Worm (Caenorhabditis elegans) whole organism, L2 larva: Measurements from ENCODE around the gene Y46G5A.34.
A peak's percentile ranks its signal among the peaks of the same experiment; 100 is the strongest.

Experiments
- C34F6.9 ChIP-seq: fragments of 150-350 bp; optimal IDR thresholded peaks from 2 replicates; lab custom pipeline; 2014; ENCODE audit warnings: missing biosample characterization, missing genetic modification characterization
- F13H6.1 ChIP-seq: sonication (generic microtip); optimal IDR thresholded peaks from 2 replicates; lab custom pipeline; 2016; ENCODE audit warnings: missing genetic modification characterization, missing compliant biosample characterization
- R02D3.7 ChIP-seq: fragments of 150-350 bp; optimal IDR thresholded peaks from 2 replicates; lab custom pipeline; 2014; ENCODE audit warnings: missing biosample characterization, missing genetic modification characterization
- alr-1 ChIP-seq: fragments of 150-350 bp; optimal IDR thresholded peaks from 2 replicates; lab custom pipeline; 2014; ENCODE audit warnings: missing biosample characterization, missing genetic modification characterization
- ama-1 ChIP-seq: fragments of 150-350 bp; optimal IDR thresholded peaks from 2 replicates; lab custom pipeline; 2018; ENCODE audit warnings: inconsistent platforms
- blmp-1 ChIP-seq: sonication (generic microtip); optimal IDR thresholded peaks from 2 replicates; lab custom pipeline; 2017; ENCODE audit warnings: missing genetic modification characterization, mild to moderate bottlenecking, missing compliant biosample characterization, antibody characterized with exemption, moderate library complexity; ENCODE audit not compliant: insufficient read depth
- ceh-16 ChIP-seq: fragments of 150-350 bp; optimal IDR thresholded peaks from 2 replicates; lab custom pipeline; 2014; ENCODE audit warnings: missing biosample characterization, missing genetic modification characterization
- ceh-82 ChIP-seq: fragments of 150-350 bp; optimal IDR thresholded peaks from 2 replicates; lab custom pipeline; 2014; ENCODE audit warnings: missing biosample characterization, missing genetic modification characterization
- egl-27 ChIP-seq: sonication (generic microtip); optimal IDR thresholded peaks from 3 replicates; lab custom pipeline; 2017; ENCODE audit warnings: missing biosample characterization, missing genetic modification reagents, missing genetic modification characterization
- elt-1 ChIP-seq: fragments of 150-350 bp; optimal IDR thresholded peaks from 2 replicates; lab custom pipeline; 2014; ENCODE audit warnings: missing biosample characterization, missing genetic modification characterization
- fos-1 ChIP-seq: fragments of 150-350 bp; optimal IDR thresholded peaks from 2 replicates; lab custom pipeline; 2014; ENCODE audit warnings: missing biosample characterization, missing genetic modification characterization
- lin-11 ChIP-seq: fragments of 150-350 bp; sonication (generic microtip); optimal IDR thresholded peaks from 2 replicates; lab custom pipeline; 2014; ENCODE audit warnings: missing biosample characterization, missing genetic modification characterization, inconsistent platforms, mixed read lengths
- lin-13 ChIP-seq: fragments of 150-350 bp; optimal IDR thresholded peaks from 2 replicates; lab custom pipeline; 2014; ENCODE audit warnings: missing biosample characterization, missing genetic modification reagents, missing genetic modification characterization
- mab-5 ChIP-seq: fragments of 150-350 bp; optimal IDR thresholded peaks from 2 replicates; lab custom pipeline; 2014; ENCODE audit warnings: missing biosample characterization, missing genetic modification characterization
- mbf-1 ChIP-seq: sonication (generic microtip); optimal IDR thresholded peaks from 2 replicates; lab custom pipeline; 2017; ENCODE audit warnings: missing biosample characterization, missing genetic modification characterization
- nhr-10 ChIP-seq: sonication (generic microtip); optimal IDR thresholded peaks from 2 replicates; lab custom pipeline; 2017; ENCODE audit warnings: missing biosample characterization, missing genetic modification characterization
- nhr-11 ChIP-seq: fragments of 150-350 bp; optimal IDR thresholded peaks from 2 replicates; lab custom pipeline; 2014; ENCODE audit warnings: missing biosample characterization, missing genetic modification characterization
- nhr-12 ChIP-seq: fragments of 150-350 bp; optimal IDR thresholded peaks from 2 replicates; lab custom pipeline; 2014; ENCODE audit warnings: missing biosample characterization, missing genetic modification characterization
- nhr-129 ChIP-seq: fragments of 150-350 bp; optimal IDR thresholded peaks from 2 replicates; lab custom pipeline; 2014; ENCODE audit warnings: missing biosample characterization, missing genetic modification characterization
- nhr-21 ChIP-seq: fragments of 150-350 bp; optimal IDR thresholded peaks from 2 replicates; lab custom pipeline; 2014; ENCODE audit warnings: missing biosample characterization, missing genetic modification characterization
- nhr-23 ChIP-seq: fragments of 150-350 bp; optimal IDR thresholded peaks from 2 replicates; lab custom pipeline; 2014; ENCODE audit warnings: missing biosample characterization, missing genetic modification reagents, missing genetic modification characterization
- nhr-237 ChIP-seq: fragments of 150-350 bp; optimal IDR thresholded peaks from 2 replicates; lab custom pipeline; 2014; ENCODE audit warnings: missing biosample characterization, missing genetic modification characterization
- nhr-25 ChIP-seq: fragments of 150-350 bp; sonication (generic microtip); optimal IDR thresholded peaks from 3 replicates; lab custom pipeline; 2014; ENCODE audit warnings: missing biosample characterization, missing genetic modification characterization
- nhr-6 ChIP-seq: fragments of 150-350 bp; optimal IDR thresholded peaks from 2 replicates; lab custom pipeline; 2014; ENCODE audit warnings: missing biosample characterization, missing genetic modification characterization
- nhr-77 ChIP-seq: fragments of 150-350 bp; optimal IDR thresholded peaks from 2 replicates; lab custom pipeline; 2014; ENCODE audit warnings: missing biosample characterization, missing genetic modification characterization
- sem-4 ChIP-seq: fragments of 150-350 bp; optimal IDR thresholded peaks from 2 replicates; lab custom pipeline; 2014; ENCODE audit warnings: missing biosample characterization, missing genetic modification reagents, missing genetic modification characterization
- skn-1 ChIP-seq: sonication (generic microtip); optimal IDR thresholded peaks from 2 replicates; lab custom pipeline; 2017; ENCODE audit warnings: missing biosample characterization, missing genetic modification characterization
- sma-3 ChIP-seq: sonication (generic microtip); optimal IDR thresholded peaks from 2 replicates; lab custom pipeline; 2016; ENCODE audit warnings: missing genetic modification reagents, missing genetic modification characterization, missing compliant biosample characterization
- unc-39 ChIP-seq: fragments of 150-350 bp; optimal IDR thresholded peaks from 2 replicates; lab custom pipeline; 2014; ENCODE audit warnings: missing biosample characterization, missing genetic modification characterization
- unc-55 ChIP-seq: fragments of 150-350 bp; sonication (generic microtip); optimal IDR thresholded peaks from 3 replicates; lab custom pipeline; 2014; ENCODE audit warnings: missing biosample characterization, missing genetic modification reagents, missing genetic modification characterization
- zag-1 ChIP-seq: fragments of 150-350 bp; optimal IDR thresholded peaks from 2 replicates; lab custom pipeline; 2014; ENCODE audit warnings: missing biosample characterization, missing genetic modification characterization
- ztf-11 ChIP-seq: sonication (generic microtip); optimal IDR thresholded peaks from 2 replicates; lab custom pipeline; 2017; ENCODE audit warnings: missing biosample characterization, missing genetic modification characterization
- ztf-4 ChIP-seq: fragments of 150-350 bp; optimal IDR thresholded peaks from 2 replicates; lab custom pipeline; 2014; ENCODE audit warnings: missing biosample characterization, missing genetic modification characterization

The Y46G5A.34 gene

ce11 chrII:12810709-12811108 is 34.2 kb downstream of the Y46G5A.34 start, which contains the start of gene Y46G5A.20:
Gene Y46G5A.20 (plus strand): TSS chrII:12811009.
- TF ChIP-seq nhr-129 (tag; lab: Kevin White, UChicago), result no peak
- no peak for TF ChIP-seq ceh-82 (tag; lab: Kevin White, UChicago)
- TF ChIP-seq ztf-4 (tag; lab: Kevin White, UChicago), result no peak
- TF ChIP-seq fos-1 (tag; lab: Kevin White, UChicago), result peak; percentile 5
- no peak for TF ChIP-seq nhr-11 (tag; lab: Kevin White, UChicago)
- no peak for TF ChIP-seq sma-3
- TF ChIP-seq F13H6.1, result no peak
- TF ChIP-seq, all 48 proteins: peak for 1

- TF ChIP-seq nhr-12 (no peak), blmp-1 (no peak), unc-55 (GFP tag; lab: Kevin White, UChicago) (no peak), nhr-11 (tag; lab: Kevin White, UChicago) (no peak), ztf-11 (tag; lab: Kevin White, UChicago) (no peak), ceh-16 (no peak), nhr-237 (no peak), zag-1 (tag; lab: Kevin White, UChicago) (no peak), nhr-23 (tag; lab: Kevin White, UChicago) (no peak), mab-5 (tag; lab: Kevin White, UChicago) (no peak), alr-1 (tag; lab: Kevin White, UChicago) (no peak), sem-4 (no peak), nhr-77 (tag; lab: Kevin White, UChicago) (no peak), skn-1 (tag; lab: Kevin White, UChicago) (no peak), R02D3.7 (tag; lab: Kevin White, UChicago) (no peak), nhr-25 (tag; lab: Kevin White, UChicago) (no peak), ceh-82 (tag; lab: Kevin White, UChicago) (no peak), fos-1 (tag; lab: Kevin White, UChicago) (no peak)
Measured at ce11 chrII:12813253-12813652, 36.8 kb downstream of the Y46G5A.34 start.

ce11 chrII:12816412-12817146 is 40.1 kb downstream of the Y46G5A.34 start, which contains the start of gene acl-7:
Gene acl-7 (minus strand): TSS chrII:12816462.
- TF ChIP-seq fos-1 (tag; lab: Kevin White, UChicago) (peak; percentile 54), nhr-10 (tag; lab: Kevin White, UChicago) (no peak)

ce11 chrII:12818488-12818887 is 42.0 kb downstream of the Y46G5A.34 start, which contains the start of gene Y46G5A.22:
Gene Y46G5A.22 (minus strand): TSS chrII:12818588.
- TF ChIP-seq blmp-1 (no peak), skn-1 (tag; lab: Kevin White, UChicago) (no peak), mbf-1 (tag; lab: Kevin White, UChicago) (no peak), egl-27 (tag; lab: Kevin White, UChicago) (no peak), alr-1 (tag; lab: Kevin White, UChicago) (no peak), elt-1 (tag; lab: Kevin White, UChicago) (no peak), ama-1 (lab: Kevin White, UChicago) (no peak), unc-39 (tag; lab: Kevin White, UChicago) (no peak), nhr-21 (tag; lab: Kevin White, UChicago) (no peak), C34F6.9 (tag; lab: Kevin White, UChicago) (no peak), lin-13 (no peak), lin-11 (tag; lab: Kevin White, UChicago) (no peak), nhr-6 (tag; lab: Kevin White, UChicago) (no peak), F13H6.1 (no peak), mab-5 (tag; lab: Kevin White, UChicago) (no peak), fos-1 (tag; lab: Kevin White, UChicago) (no peak)

ce11 chrII:12819979-12820378 is 43.5 kb downstream of the Y46G5A.34 start:
- TF ChIP-seq blmp-1 (peak; percentile 80), lin-11 (tag; lab: Kevin White, UChicago) (no peak)
